Fruit fly (Drosophila melanogaster): ENCODE data around the gene CG18754.

CG18754 gene

DNA sequence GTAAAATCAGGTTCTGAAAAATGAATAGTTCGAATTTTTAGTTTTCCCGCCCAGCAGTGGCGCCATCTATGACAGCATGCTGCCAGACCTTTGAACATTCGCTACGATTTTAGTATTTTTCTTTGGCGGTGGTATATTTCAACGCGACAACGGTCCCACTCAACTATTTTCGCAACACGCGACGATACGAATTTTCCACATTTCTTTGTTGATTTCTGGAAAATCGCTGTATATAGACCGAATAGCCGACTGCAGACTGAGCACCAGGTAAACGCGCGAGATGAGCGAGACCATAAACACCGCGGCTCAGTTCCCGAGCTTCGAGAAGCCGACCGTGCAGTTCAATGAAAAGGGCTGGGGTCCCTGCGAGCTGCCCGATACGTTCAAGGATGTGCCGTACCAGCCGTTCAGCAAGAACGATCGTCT lies 3.9 kb upstream of the CG18754 start, which contains the start of gene eIF3d1 (continued):
- TF ChIP-seq jing (GFP tag; optimal IDR thresholded peaks at IDR 0.05) (no peak), tin (GFP tag; optimal IDR thresholded peaks at IDR 0.05) (peak; percentile 20), ken (GFP tag; IDR thresholded peaks at IDR 0.05) (peak; percentile 44; the same call in 1 of the 3 replicates), CG3407 (GFP tag; optimal IDR thresholded peaks at IDR 0.05) (no peak), CG13287 (GFP tag; IDR thresholded peaks at IDR 0.05; ENCODE audit: partially characterized antibody) (peak; percentile 37; the same call in 1 of the 2 replicates), hb (GFP tag; IDR thresholded peaks at IDR 0.05; ENCODE audit: partially characterized antibody) (no peak), CG16815 (GFP tag; optimal IDR thresholded peaks at IDR 0.05) (no peak), CG18262 (tag; optimal IDR thresholded peaks at IDR 0.05) (no peak), esg (GFP tag; conservative IDR thresholded peaks at IDR 0.05) (no peak), chif (GFP tag; optimal IDR thresholded peaks at IDR 0.05) (peak; percentile 12 to 25), Ets97D (GFP tag; optimal IDR thresholded peaks at IDR 0.05) (peak; percentile 77), ems (GFP tag; optimal IDR thresholded peaks at IDR 0.05) (peak; percentile 8), Myb (GFP tag; optimal IDR thresholded peaks at IDR 0.05) (peak; percentile 50), CG18599 (GFP tag; optimal IDR thresholded peaks at IDR 0.05) (no peak), CG10654 (GFP tag; optimal IDR thresholded peaks at IDR 0.05) (peak; percentile 3), CG17186 (GFP tag; optimal IDR thresholded peaks at IDR 0.05) (peak; percentile 31), mld (GFP tag; IDR thresholded peaks at IDR 0.05; ENCODE audit: partially characterized antibody) (no peak), CG16813 (GFP tag; IDR thresholded peaks at IDR 0.05; ENCODE audit: partially characterized antibody) (0 out of 3 replicates have a peak, but pooled peaks have one; percentile 34), CG15479 (GFP tag; optimal IDR thresholded peaks at IDR 0.05) (no peak), btn (GFP tag; optimal IDR thresholded peaks at IDR 0.05) (no peak), CG12942 (GFP tag; optimal IDR thresholded peaks at IDR 0.05) (peak; percentile 3), caup (GFP tag; optimal IDR thresholded peaks at IDR 0.05; ENCODE audit: severe bottlenecking) (no peak), CG1233 (GFP tag; optimal IDR thresholded peaks at IDR 0.05) (no peak), CG1603 (tag; optimal IDR thresholded peaks at IDR 0.05) (no peak), CG12104 (GFP tag; optimal IDR thresholded peaks at IDR 0.05) (no peak), ewg (GFP tag; optimal IDR thresholded peaks at IDR 0.05) (peak; percentile 9), CG10267 (tag; optimal IDR thresholded peaks at IDR 0.05) (peak; percentile 58), zfh1 (GFP tag; IDR thresholded peaks at IDR 0.05) (0 out of 3 replicates have a peak, but pooled peaks have one; percentile 52), nmo (GFP tag; optimal IDR thresholded peaks at IDR 0.05) (peak; percentile 46), Sry-δ (GFP tag; optimal IDR thresholded peaks at IDR 0.05) (peak; percentile 48), dpn (GFP tag; optimal IDR thresholded peaks at IDR 0.05) (peak in 1 of 2 experiments; percentile 35), ftz-f1 (GFP tag; optimal IDR thresholded peaks at IDR 0.05) (peak; percentile 40), CG6654 (GFP tag; optimal IDR thresholded peaks at IDR 0.05) (no peak), kah (GFP tag; optimal IDR thresholded peaks at IDR 0.05) (no peak), knrl (GFP tag; IDR thresholded peaks at IDR 0.05; ENCODE audit: partially characterized antibody) (peak; percentile 32; the same call in 1 of the 3 replicates), phol (tag; optimal IDR thresholded peaks at IDR 0.05) (peak; percentile 57), Nf-YB (GFP tag; optimal IDR thresholded peaks at IDR 0.05) (no peak), CG13775 (GFP tag; optimal IDR thresholded peaks at IDR 0.05) (no peak), slou (GFP tag; optimal IDR thresholded peaks at IDR 0.05) (no peak), gro (GFP tag; optimal IDR thresholded peaks at IDR 0.05) (peak; percentile 44), CG7745 (tag; optimal IDR thresholded peaks at IDR 0.05) (no peak), CG11504 (tag; optimal IDR thresholded peaks at IDR 0.05) (no peak), CG6791 (GFP tag; IDR thresholded peaks at IDR 0.05; ENCODE audit: partially characterized antibody) (peak; percentile 57; the same call in 2 of the 3 replicates)
